Worm (Caenorhabditis elegans): ENCODE data around the gene hpo-6.

The hpo-6 gene

DNA sequence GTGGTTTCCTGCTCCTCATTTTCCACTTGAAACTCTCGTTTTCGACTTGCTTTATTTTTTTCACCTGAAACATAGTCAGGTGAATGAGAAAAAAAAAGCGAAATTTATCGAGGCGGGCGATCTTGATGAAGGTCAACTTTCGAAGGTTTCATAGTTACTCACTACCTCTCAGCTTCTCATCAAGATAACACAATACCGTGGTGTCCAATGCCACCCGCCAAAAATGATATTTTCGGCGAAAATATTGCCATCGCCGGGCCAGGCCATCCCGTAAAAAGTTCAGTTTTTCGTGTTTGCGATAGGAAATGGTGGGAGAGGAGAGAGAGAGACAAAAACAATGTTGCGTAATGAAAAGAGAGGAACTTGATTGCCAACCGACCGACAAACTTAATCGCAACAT is 14.9 kb upstream of the hpo-6 start:
- TF ChIP-seq T22C8.4 (GFP tag; IDR thresholded peaks at IDR 0.05) (no peak), ztf-23 (GFP tag; IDR thresholded peaks at IDR 0.05) (no peak), klf-2 (GFP tag; conservative IDR thresholded peaks at IDR 0.05) (no peak), ztf-29 (GFP tag; IDR thresholded peaks at IDR 0.05) (no peak), flt-1 (GFP tag; IDR thresholded peaks at IDR 0.05) (no peak)

- no peak for TF ChIP-seq tab-1 (GFP tag; IDR thresholded peaks at IDR 0.05)
Measured at ce11 chrIV:1548457-1548861, 13.5 kb upstream of the hpo-6 start, which contains the start of gene col-107. col-107 (plus strand) TSS chrIV:1548721.

DNA sequence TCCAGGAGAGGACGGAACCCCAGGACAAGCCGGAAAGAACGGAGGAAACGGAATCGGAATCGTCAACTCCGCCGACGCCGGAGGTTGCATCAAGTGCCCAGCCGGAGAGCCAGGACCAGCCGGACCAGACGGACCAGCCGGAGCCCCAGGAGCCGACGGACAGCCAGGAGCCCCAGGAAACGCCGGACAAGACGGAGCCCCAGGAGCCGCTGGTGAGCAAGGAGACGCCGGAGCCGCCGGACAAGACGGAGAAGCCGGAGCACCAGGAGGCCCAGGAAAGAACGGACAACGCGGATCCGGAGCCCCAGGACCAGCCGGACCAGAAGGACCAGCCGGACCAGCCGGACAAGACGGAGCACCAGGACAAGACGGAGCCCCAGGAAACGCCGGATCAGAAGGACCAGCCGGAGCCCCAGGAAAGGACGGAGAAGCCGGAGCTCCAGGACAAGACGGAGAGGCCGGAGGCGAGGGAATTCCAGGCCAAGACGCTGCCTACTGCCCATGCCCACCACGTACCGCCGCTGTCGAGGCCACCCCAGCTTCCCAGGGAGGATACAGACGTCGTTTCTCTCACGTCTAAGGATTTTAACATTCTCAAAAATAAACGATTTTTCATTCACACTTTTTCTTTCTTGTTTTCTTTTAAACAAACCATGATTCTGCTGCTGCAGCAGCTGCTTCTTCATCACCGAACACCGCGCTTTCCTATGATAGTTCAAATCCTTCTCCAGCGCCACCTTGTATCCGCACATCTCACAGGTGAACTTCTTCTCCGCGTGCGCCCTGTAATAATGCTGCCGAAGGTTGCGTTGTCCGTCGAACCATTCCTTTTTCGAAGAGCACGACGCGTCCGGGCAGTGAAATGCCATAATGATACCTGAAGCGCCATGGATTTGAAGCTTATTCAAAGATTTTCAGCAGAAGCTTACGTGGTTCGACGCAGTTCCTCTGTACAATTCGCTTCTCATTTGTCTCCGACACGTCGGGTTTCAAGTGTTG is 12.6 kb upstream of the hpo-6 start:
- TF ChIP-seq tab-1 (GFP tag; IDR thresholded peaks at IDR 0.05) (no peak), ref-1 (GFP tag; conservative IDR thresholded peaks at IDR 0.05) (no peak), med-1 (GFP tag; optimal IDR thresholded peaks at IDR 0.05; ENCODE audit: insufficient read depth) (no peak), klf-2 (GFP tag; conservative IDR thresholded peaks at IDR 0.05) (no peak), ztf-29 (GFP tag; IDR thresholded peaks at IDR 0.05) (no peak), T22C8.4 (GFP tag; IDR thresholded peaks at IDR 0.05) (no peak), flt-1 (GFP tag; IDR thresholded peaks at IDR 0.05) (no peak), ztf-23 (GFP tag; IDR thresholded peaks at IDR 0.05) (no peak), cog-1 (tag; optimal IDR thresholded peaks at IDR 0.05) (no peak)

DNA sequence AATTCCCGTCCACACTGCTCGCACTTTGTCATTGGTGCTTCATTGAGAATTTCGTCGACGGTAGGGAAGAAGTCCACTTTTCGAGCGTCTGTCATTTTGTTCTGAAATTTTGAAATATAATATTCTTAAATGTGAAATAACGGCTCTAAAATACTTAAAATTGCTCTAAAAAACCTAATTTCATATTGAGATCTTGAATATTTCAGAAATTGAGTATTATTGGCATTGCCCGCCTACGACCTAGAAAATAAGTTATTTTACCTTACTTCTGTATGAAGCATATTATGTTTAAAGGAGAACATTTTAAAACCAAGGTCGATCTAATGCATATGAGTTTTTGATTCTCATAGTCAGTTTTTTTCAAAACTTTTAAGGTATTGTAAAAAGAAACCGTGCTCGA is 11.9 kb upstream of the hpo-6 start, which contains the start of gene C34H4.5:
TSS of gene C34H4.5 (minus strand) at position 101 of the 400 bp plus-strand sequence.
- TF ChIP-seq klf-2 (GFP tag; conservative IDR thresholded peaks at IDR 0.05) (no peak), T22C8.4 (GFP tag; IDR thresholded peaks at IDR 0.05) (no peak), flt-1 (GFP tag; IDR thresholded peaks at IDR 0.05) (no peak), cog-1 (tag; optimal IDR thresholded peaks at IDR 0.05) (no peak), ztf-23 (GFP tag; IDR thresholded peaks at IDR 0.05) (no peak), med-1 (GFP tag; optimal IDR thresholded peaks at IDR 0.05; ENCODE audit: insufficient read depth) (no peak)

- TF ChIP-seq klf-2 (GFP tag; conservative IDR thresholded peaks at IDR 0.05) (no peak), ztf-23 (GFP tag; IDR thresholded peaks at IDR 0.05) (no peak), tab-1 (GFP tag; IDR thresholded peaks at IDR 0.05) (no peak), ref-1 (GFP tag; conservative IDR thresholded peaks at IDR 0.05) (no peak), flt-1 (GFP tag; IDR thresholded peaks at IDR 0.05) (no peak), ztf-29 (GFP tag; IDR thresholded peaks at IDR 0.05) (no peak), med-1 (GFP tag; optimal IDR thresholded peaks at IDR 0.05; ENCODE audit: insufficient read depth) (no peak), cog-1 (tag; optimal IDR thresholded peaks at IDR 0.05) (no peak), T22C8.4 (GFP tag; IDR thresholded peaks at IDR 0.05) (no peak)
Measured at ce11 chrIV:1550578-1550977, 11.4 kb upstream of the hpo-6 start, which contains the start of gene tag-244. tag-244 (plus strand) TSS chrIV:1550878.

DNA sequence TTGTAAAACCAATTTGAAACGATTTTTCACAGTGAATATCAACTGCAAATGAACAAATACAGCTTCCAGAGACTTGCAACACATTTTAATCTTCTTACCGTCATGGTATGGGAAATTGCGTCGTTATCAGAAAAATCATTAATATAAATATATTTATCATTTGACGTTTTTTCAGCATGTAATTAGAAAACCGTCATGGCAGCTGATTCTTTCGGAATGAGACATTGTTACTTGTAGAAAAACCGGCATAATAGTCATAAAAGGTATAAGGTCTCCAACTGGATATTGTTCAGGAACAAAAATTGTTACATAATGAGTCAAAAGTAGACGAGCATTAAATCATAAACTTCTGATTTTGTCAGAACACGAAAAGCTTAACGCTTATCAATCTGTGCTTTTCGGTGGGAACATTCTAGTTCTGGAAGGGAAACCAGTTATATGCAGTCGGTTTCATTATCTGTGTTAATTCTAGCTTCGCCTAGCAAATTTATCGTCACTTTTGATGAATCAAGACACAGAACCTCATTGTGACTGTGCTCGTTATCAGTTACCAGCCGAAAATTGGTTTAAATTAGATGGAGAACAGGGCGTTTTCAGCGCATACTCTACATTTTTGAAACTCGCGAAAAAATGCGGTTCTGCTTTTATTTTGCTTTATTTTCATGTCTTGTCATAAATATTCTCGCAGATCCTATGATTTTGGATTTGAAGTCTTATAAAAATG is 8.6 kb upstream of the hpo-6 start, which contains the start of gene C34H4.2:
TSS of gene C34H4.2 (plus strand) at position 558 of the 724 bp plus-strand sequence.
- TF ChIP-seq ztf-29 (GFP tag; IDR thresholded peaks at IDR 0.05), result no peak
- no peak for TF ChIP-seq med-1 (GFP tag; optimal IDR thresholded peaks at IDR 0.05; ENCODE audit: insufficient read depth)

DNA sequence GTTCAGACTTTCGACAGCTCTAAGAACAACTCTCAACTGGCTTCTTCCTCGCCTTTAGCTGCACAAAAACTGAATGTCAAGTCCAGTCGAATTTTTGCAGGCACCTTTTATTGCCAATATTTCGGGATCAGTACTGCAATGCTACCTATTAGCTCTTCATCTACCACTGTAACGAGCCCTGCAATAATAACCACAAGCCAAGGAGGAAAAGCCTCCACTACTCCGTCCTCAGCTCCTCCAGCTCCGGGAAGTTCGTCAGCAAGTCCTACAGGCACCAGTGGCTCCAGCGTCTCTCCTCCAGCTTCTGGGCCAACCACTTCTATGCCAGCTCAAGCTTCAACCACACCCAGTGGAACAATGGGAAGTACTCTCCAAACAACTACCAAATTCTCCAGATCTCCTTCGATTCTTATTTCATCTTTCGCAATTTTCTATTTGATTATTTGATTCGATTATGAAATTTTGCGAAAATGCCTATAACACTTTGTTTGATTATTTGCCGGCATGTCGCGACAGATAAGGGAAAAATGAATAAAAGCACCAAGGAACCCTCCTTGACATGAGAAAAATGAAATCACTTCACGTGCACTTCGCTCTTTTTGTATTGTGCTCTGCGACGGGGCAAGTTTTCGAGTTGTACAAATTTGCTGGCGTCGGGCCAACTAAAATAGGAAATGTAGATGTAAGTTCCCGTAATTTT is 6.8 kb upstream of the hpo-6 start, which contains the start of gene C34H4.1:
TSS of gene C34H4.1 (plus strand) at position 559 of the 700 bp plus-strand sequence.
- TF ChIP-seq ztf-29 (GFP tag; IDR thresholded peaks at IDR 0.05) (no peak), cog-1 (tag; optimal IDR thresholded peaks at IDR 0.05) (no peak), med-1 (GFP tag; optimal IDR thresholded peaks at IDR 0.05; ENCODE audit: insufficient read depth) (no peak), ref-1 (GFP tag; conservative IDR thresholded peaks at IDR 0.05) (no peak), tab-1 (GFP tag; IDR thresholded peaks at IDR 0.05) (no peak), T22C8.4 (GFP tag; IDR thresholded peaks at IDR 0.05) (no peak), flt-1 (GFP tag; IDR thresholded peaks at IDR 0.05) (no peak), ztf-23 (GFP tag; IDR thresholded peaks at IDR 0.05) (no peak), klf-2 (GFP tag; conservative IDR thresholded peaks at IDR 0.05) (no peak)

DNA sequence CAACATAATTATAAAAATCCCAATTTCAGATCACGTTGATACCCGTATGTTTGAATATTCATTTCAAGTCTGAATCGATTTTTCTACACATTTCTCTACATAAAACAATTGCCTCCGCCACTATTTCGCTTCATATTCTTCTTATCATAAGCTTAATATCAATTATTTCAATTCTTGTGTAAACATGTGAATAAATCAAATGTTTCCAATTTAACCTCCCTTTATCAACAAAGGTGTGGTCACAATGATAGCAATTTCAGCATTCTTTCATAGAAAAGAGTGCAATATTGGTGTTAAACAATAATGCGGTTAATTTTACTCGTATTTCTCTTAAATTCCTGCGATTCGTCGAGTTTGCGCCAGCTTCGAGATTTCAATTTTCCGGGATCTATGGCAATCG is 2.1 kb upstream of the hpo-6 start, which contains the start of gene Y41D4B.17:
TSS of gene Y41D4B.17 (plus strand) at position 174 of the 400 bp plus-strand sequence.
- TF ChIP-seq ref-1 (GFP tag; conservative IDR thresholded peaks at IDR 0.05) (no peak), ztf-29 (GFP tag; IDR thresholded peaks at IDR 0.05) (no peak), klf-2 (GFP tag; conservative IDR thresholded peaks at IDR 0.05) (no peak), med-1 (GFP tag; optimal IDR thresholded peaks at IDR 0.05; ENCODE audit: insufficient read depth) (no peak), flt-1 (GFP tag; IDR thresholded peaks at IDR 0.05) (no peak), ztf-23 (GFP tag; IDR thresholded peaks at IDR 0.05) (no peak), tab-1 (GFP tag; IDR thresholded peaks at IDR 0.05) (no peak), cog-1 (tag; optimal IDR thresholded peaks at IDR 0.05) (no peak), T22C8.4 (GFP tag; IDR thresholded peaks at IDR 0.05) (no peak)

ce11 chrIV:1563476-1564131 is 1.6 kb downstream of the hpo-6 start, which contains the start of gene Y41D4B.15:
Y41D4B.15 (plus strand) TSS chrIV:1564081.
- no peak for TF ChIP-seq klf-2 (GFP tag; conservative IDR thresholded peaks at IDR 0.05)
- TF ChIP-seq med-1 (GFP tag; optimal IDR thresholded peaks at IDR 0.05; ENCODE audit: insufficient read depth), result no peak
- no peak for TF ChIP-seq cog-1 (tag; optimal IDR thresholded peaks at IDR 0.05)
- TF ChIP-seq ztf-29 (GFP tag; IDR thresholded peaks at IDR 0.05), result no peak
- no peak for TF ChIP-seq tab-1 (GFP tag; IDR thresholded peaks at IDR 0.05)
- no peak for TF ChIP-seq flt-1 (GFP tag; IDR thresholded peaks at IDR 0.05)
- TF ChIP-seq ref-1 (GFP tag; conservative IDR thresholded peaks at IDR 0.05), result no peak
- no peak for TF ChIP-seq ztf-23 (GFP tag; IDR thresholded peaks at IDR 0.05)
- TF ChIP-seq T22C8.4 (GFP tag; IDR thresholded peaks at IDR 0.05), result no peak

Data from whole organism, midembryonic.